Worm (Caenorhabditis elegans) whole organism, late embryonic: ENCODE results near the gene ZC262.7.
A peak's percentile ranks its signal among the peaks of the same experiment; 100 is the strongest.
"Not testable (repeated sequence)": the region's sequence is repeated elsewhere in the genome, so short reads cannot be mapped to it uniquely, and the experiment has no call there.

Source experiments
- C08G9.2 ChIP-seq: sonication (generic microtip); optimal IDR thresholded peaks from 2 replicates; lab custom pipeline; 2016; ENCODE audit warnings: mild to moderate bottlenecking, missing genetic modification characterization, moderate library complexity, missing compliant biosample characterization
- F13H6.1 ChIP-seq: sonication (generic microtip); optimal IDR thresholded peaks from 2 replicates; lab custom pipeline; 2016; ENCODE audit warnings: missing genetic modification characterization, missing compliant biosample characterization
- ama-1 ChIP-seq: fragments of 150-350 bp; optimal IDR thresholded peaks from 2 replicates; lab custom pipeline; 2014
- ceh-22 ChIP-seq: sonication (generic microtip); optimal IDR thresholded peaks from 2 replicates; lab custom pipeline; 2017; ENCODE audit warnings: missing biosample characterization, missing genetic modification characterization
- ceh-24 ChIP-seq: sonication (generic microtip); optimal IDR thresholded peaks from 2 replicates; lab custom pipeline; 2016; ENCODE audit warnings: mild to moderate bottlenecking, missing genetic modification characterization, missing compliant biosample characterization
- ceh-31 ChIP-seq: sonication (generic microtip); optimal IDR thresholded peaks from 2 replicates; lab custom pipeline; 2016; ENCODE audit warnings: missing genetic modification characterization, missing compliant biosample characterization
- ceh-48 ChIP-seq: sonication (generic microtip); optimal IDR thresholded peaks from 2 replicates; lab custom pipeline; 2016; ENCODE audit warnings: missing genetic modification characterization, inconsistent platforms, missing compliant biosample characterization
- ceh-6 ChIP-seq: fragments of 200-800 bp; sonication (Bioruptor generic); optimal IDR thresholded peaks from 2 replicates; lab custom pipeline; 2018; ENCODE audit warnings: mild to moderate bottlenecking, missing genetic modification characterization, missing compliant biosample characterization
- dmd-4 ChIP-seq: sonication (generic microtip); optimal IDR thresholded peaks from 2 replicates; lab custom pipeline; 2016; ENCODE audit warnings: borderline replicate concordance, missing genetic modification characterization, missing compliant biosample characterization
- elt-2 ChIP-seq: sonication (generic microtip); optimal IDR thresholded peaks from 2 replicates; lab custom pipeline; 2016; ENCODE audit warnings: missing genetic modification reagents, missing genetic modification characterization, missing compliant biosample characterization
- fax-1 ChIP-seq: sonication (generic microtip); optimal IDR thresholded peaks from 2 replicates; lab custom pipeline; 2016; ENCODE audit warnings: missing genotype, missing genetic modification characterization, missing compliant biosample characterization
- fkh-6 ChIP-seq: sonication (generic microtip); optimal IDR thresholded peaks from 2 replicates; lab custom pipeline; 2016; ENCODE audit warnings: missing genetic modification characterization, missing compliant biosample characterization
- hlh-13 ChIP-seq: fragments of 200-800 bp; sonication (Bioruptor generic); optimal IDR thresholded peaks from 2 replicates; lab custom pipeline; 2018; ENCODE audit warnings: mild to moderate bottlenecking, missing genetic modification characterization, missing compliant biosample characterization
- hlh-15 ChIP-seq: sonication (generic microtip); optimal IDR thresholded peaks from 2 replicates; lab custom pipeline; 2016; ENCODE audit warnings: missing genetic modification characterization, missing compliant biosample characterization
- hlh-30 ChIP-seq: sonication (generic microtip); optimal IDR thresholded peaks from 2 replicates; lab custom pipeline; 2017; ENCODE audit warnings: antibody characterized with exemption, missing genetic modification characterization, missing compliant biosample characterization; ENCODE audit not compliant: insufficient read depth
- lim-6 ChIP-seq: sonication (generic microtip); optimal IDR thresholded peaks from 2 replicates; lab custom pipeline; 2016; ENCODE audit warnings: missing genetic modification characterization, missing compliant biosample characterization
- mec-3 ChIP-seq: sonication (generic microtip); optimal IDR thresholded peaks from 2 replicates; lab custom pipeline; 2016; ENCODE audit warnings: borderline replicate concordance, missing genetic modification characterization, missing compliant biosample characterization
- nfya-1 ChIP-seq: sonication (generic microtip); optimal IDR thresholded peaks from 2 replicates; lab custom pipeline; 2017; ENCODE audit warnings: missing genetic modification characterization, mild to moderate bottlenecking, missing compliant biosample characterization, antibody characterized with exemption, moderate library complexity
- nhr-11 ChIP-seq: fragments of 150-350 bp; optimal IDR thresholded peaks from 2 replicates; lab custom pipeline; 2014; ENCODE audit warnings: missing biosample characterization, missing genetic modification characterization
- nhr-232 ChIP-seq: sonication (generic microtip); optimal IDR thresholded peaks from 2 replicates; lab custom pipeline; 2016; ENCODE audit warnings: missing genetic modification characterization, missing compliant biosample characterization
- pag-3 ChIP-seq: sonication (generic microtip); optimal IDR thresholded peaks from 2 replicates; lab custom pipeline; 2016; ENCODE audit warnings: missing compliant biosample characterization, missing genetic modification characterization, borderline replicate concordance
- pros-1 ChIP-seq: fragments of 150-350 bp; optimal IDR thresholded peaks from 2 replicates; lab custom pipeline; 2014; ENCODE audit warnings: missing biosample characterization, missing genetic modification reagents, missing genetic modification characterization
- sox-2 ChIP-seq: fragments of 200-800 bp; sonication (Bioruptor generic); IDR thresholded peaks from 2 replicates; pipeline ENCODE4 v1.3.6; 2022; ENCODE audit warnings: missing genetic modification reagents, missing genetic modification characterization, missing compliant biosample characterization
- tbx-2 ChIP-seq: sonication (generic microtip); optimal IDR thresholded peaks from 2 replicates; lab custom pipeline; 2016; ENCODE audit warnings: missing genetic modification characterization, missing compliant biosample characterization
- ttx-3 ChIP-seq: sonication (generic microtip); optimal IDR thresholded peaks from 2 replicates; lab custom pipeline; 2016; ENCODE audit warnings: missing genetic modification reagents, missing genetic modification characterization, missing compliant biosample characterization
- unc-3 ChIP-seq, 2 experiments: fragments of 200-800 bp in 1 of 2; sonication (Bioruptor generic) in 1 of 2; sonication (generic microtip) in 1 of 2; conservative IDR thresholded peaks in 1 of 2; optimal IDR thresholded peaks in 1 of 2; 2 replicates each; pipeline versions ENCODE4 v1.3.6 to Lab custom; 2016 to 2022; ENCODE audit warnings: missing compliant biosample characterization in 2 of 2, missing genetic modification characterization in 2 of 2, missing genetic modification reagents in 1 of 2
- unc-42 ChIP-seq: sonication (generic microtip); optimal IDR thresholded peaks from 2 replicates; lab custom pipeline; 2016; ENCODE audit warnings: missing genotype, missing genetic modification characterization, missing compliant biosample characterization
- unc-55 ChIP-seq: sonication (generic microtip); optimal IDR thresholded peaks from 2 replicates; lab custom pipeline; 2017; ENCODE audit warnings: missing biosample characterization, missing genetic modification reagents, missing genetic modification characterization
- unc-86 ChIP-seq: sonication (generic microtip); optimal IDR thresholded peaks from 2 replicates; lab custom pipeline; 2016; ENCODE audit warnings: missing genetic modification characterization, missing compliant biosample characterization
- ztf-16 ChIP-seq: sonication (generic microtip); optimal IDR thresholded peaks from 2 replicates; lab custom pipeline; 2017; ENCODE audit warnings: missing genetic modification characterization, missing compliant biosample characterization

The ZC262.7 gene

DNA sequence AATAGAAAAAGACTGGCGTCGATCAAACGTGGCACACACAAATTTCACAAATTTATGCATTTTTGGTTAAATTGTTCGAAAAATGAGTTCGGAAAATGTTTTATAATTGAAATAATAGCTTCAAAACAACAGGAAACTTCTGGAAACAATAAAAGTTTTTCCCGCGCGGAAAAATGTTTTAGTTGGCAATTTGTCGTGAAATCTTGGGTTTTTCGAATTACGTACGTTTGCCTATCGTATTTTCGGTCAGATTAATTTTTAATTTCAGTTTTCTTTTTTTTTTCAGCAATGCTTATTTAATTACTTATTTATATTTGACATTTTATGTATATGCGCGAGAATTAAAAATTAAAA, 11.3 kb upstream of the ZC262.7 start:
- no peak for TF ChIP-seq pag-3 (tag; lab: Kevin White, UChicago)
- TF ChIP-seq lim-6 (tag; lab: Kevin White, UChicago): no peak
- TF ChIP-seq hlh-15 (tag; lab: Kevin White, UChicago): no peak

DNA sequence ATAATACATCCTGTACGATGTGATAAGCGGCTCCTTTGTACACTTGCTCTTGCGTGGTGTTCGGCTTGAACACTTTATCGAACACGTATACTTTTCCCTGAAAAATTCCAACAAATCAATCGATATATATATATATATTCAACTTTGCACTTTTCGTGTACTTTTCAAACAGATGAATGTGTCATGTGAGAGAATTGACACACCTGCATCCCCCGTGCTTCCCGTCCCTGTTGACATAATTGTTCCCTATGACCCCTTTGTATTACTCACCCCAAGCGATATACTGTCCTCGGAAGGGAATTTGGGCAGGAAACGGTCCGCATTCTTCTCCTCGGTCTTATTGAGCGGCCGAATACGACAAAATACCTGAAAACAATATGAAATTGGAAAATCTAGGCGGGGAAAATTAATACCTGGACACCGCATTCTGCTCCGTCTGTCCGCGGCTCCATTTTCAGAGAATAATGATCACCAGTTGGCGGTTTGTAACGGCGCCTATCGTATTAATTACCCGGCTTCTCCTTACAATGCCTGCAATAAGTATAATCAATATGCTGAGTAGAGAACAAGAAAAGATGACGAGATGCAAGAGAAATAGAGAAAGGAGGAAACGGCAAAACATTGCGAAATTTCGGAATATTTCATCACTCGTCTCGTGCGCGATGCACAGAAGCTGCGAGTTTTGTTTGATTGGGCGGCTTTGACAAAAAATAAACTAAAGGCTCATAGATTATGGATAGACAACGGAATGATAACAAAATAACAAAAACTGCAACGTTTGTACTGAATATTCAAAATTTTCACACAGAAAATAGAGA, 10.7 kb upstream of the ZC262.7 start, which contains the start of gene unc-116:
Gene unc-116 (minus strand): TSS at position 531 of the 818 bp plus-strand sequence.
- TF ChIP-seq sox-2 (GFP tag; lab: Robert Waterston, UW) (peak; percentile 11; the same call in 1 of the 2 replicates), ceh-48 (tag; lab: Kevin White, UChicago) (peak; percentile 44), fax-1 (tag; lab: Kevin White, UChicago) (no peak), F13H6.1 (no peak), ttx-3 (tag; lab: Kevin White, UChicago) (no peak), tbx-2 (no peak), hlh-30 (tag; lab: Kevin White, UChicago) (peak; percentile 86), ama-1 (lab: Kevin White, UChicago) (peak; percentile 47), mec-3 (tag; lab: Kevin White, UChicago) (no peak), nhr-232 (tag; lab: Kevin White, UChicago) (no peak), nhr-11 (tag; lab: Kevin White, UChicago) (no peak), ceh-31 (tag; lab: Kevin White, UChicago) (peak; percentile 5), unc-42 (tag; lab: Kevin White, UChicago) (peak; percentile 3), nfya-1 (tag; lab: Kevin White, UChicago) (peak; percentile 20), C08G9.2 (tag; lab: Kevin White, UChicago) (no peak), unc-55 (GFP tag; lab: Kevin White, UChicago) (peak; percentile 59), unc-86 (no peak), ceh-24 (tag; lab: Kevin White, UChicago) (no peak)

- not testable (repeated sequence) for TF ChIP-seq nfya-1, ceh-48, ztf-16 (tag; lab: Kevin White, UChicago)
Observed at ce11 chrIII:8347822-8348221, 3.7 kb upstream of the ZC262.7 start, which contains the start of gene clc-29. clc-29 (minus strand) TSS chrIII:8347922.

DNA sequence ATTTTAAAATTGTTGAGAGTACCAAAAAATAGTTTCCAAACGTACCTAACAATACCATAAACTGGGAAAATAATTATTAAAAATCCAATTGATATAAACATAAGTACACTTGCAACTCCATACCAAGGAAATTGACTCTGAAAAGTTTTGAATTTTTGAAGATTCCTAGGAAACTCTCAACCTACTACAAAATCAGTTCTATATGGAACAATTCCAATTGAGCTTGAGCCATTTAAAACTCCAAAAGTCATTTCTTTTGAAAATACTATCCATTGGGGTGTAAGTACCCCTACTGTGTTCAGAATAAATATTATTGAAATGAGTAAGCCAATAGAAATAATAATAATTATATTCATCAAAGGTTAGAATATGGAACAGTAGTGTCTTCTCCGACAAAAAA, 4.8 kb downstream of the ZC262.7 start, which contains the start of gene clc-28:
Gene clc-28 (minus strand): TSS at position 101 of the 400 bp plus-strand sequence.
- TF ChIP-seq ttx-3, fkh-6, elt-2 (tag; lab: Kevin White, UChicago): not testable (repeated sequence)

- TF ChIP-seq unc-3 (GFP tag; conservative IDR thresholded peaks at IDR 0.05; lab: Robert Waterston, UW): no peak
- TF ChIP-seq unc-3 (tag; optimal IDR thresholded peaks at IDR 0.05; lab: Kevin White, UChicago): no peak
- TF ChIP-seq F13H6.1: no peak
- TF ChIP-seq ceh-22 (tag; lab: Kevin White, UChicago): no peak
- no peak for TF ChIP-seq ceh-31 (tag; lab: Kevin White, UChicago)
Observed at ce11 chrIII:8334432-8334831, 9.7 kb downstream of the ZC262.7 start, which contains the start of gene ZC262.4. ZC262.4 (minus strand) TSS chrIII:8334532.

DNA sequence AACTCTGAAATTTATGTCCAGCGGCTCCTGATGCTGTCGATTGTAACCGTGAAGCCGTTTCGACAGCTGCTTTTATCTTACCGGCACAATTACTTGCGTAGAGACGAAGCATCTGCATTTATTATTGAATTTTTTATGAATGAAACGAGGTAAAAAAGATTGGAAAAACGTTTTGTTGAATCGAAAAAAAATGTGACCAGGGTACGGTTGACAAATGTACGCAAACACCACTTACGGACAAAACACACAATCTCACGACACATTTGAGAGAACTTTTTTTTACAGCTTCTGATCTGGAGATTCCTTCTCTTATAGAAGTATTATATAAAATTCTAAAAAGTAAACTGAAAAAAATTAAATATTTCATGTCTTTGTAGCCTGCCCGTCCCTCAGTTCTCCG, 12.4 kb downstream of the ZC262.7 start, which contains the start of the genes mrps-18A and ZC262.2:
Gene mrps-18A (minus strand): TSS at position 141 of the 400 bp plus-strand sequence.
Gene ZC262.2 (plus strand): TSS at position 284 of the 400 bp plus-strand sequence.
- TF ChIP-seq pros-1 (tag; lab: Kevin White, UChicago) (no peak), ttx-3 (tag; lab: Kevin White, UChicago) (no peak), ceh-6 (GFP tag; lab: Kevin White, UChicago) (no peak), hlh-30 (tag; lab: Kevin White, UChicago) (peak; percentile 62), dmd-4 (tag; lab: Kevin White, UChicago) (no peak), hlh-13 (no peak), nfya-1 (tag; lab: Kevin White, UChicago) (peak; percentile 9)
